Worm (Caenorhabditis elegans) whole organism, midembryonic: ENCODE measurements around the gene drr-2.

Experiments used
- T22C8.4 ChIP-seq: fragments of 200-800 bp; sonication (Bioruptor generic); IDR thresholded peaks from 2 replicates; pipeline ENCODE4 v1.3.6; 2022; ENCODE audit warnings: missing genetic modification characterization, missing compliant biosample characterization
- cog-1 ChIP-seq: sonication (generic microtip); optimal IDR thresholded peaks from 2 replicates; lab custom pipeline; 2016; ENCODE audit warnings: missing genetic modification characterization, missing compliant biosample characterization
- flt-1 ChIP-seq: fragments of 200-800 bp; sonication (Bioruptor generic); IDR thresholded peaks from 2 replicates; pipeline ENCODE4 v1.3.6; 2022; ENCODE audit warnings: missing genetic modification characterization, missing compliant biosample characterization
- klf-2 ChIP-seq: fragments of 200-800 bp; sonication (Bioruptor generic); conservative IDR thresholded peaks from 2 replicates; pipeline ENCODE4 v1.3.6; 2022; ENCODE audit warnings: missing genetic modification reagents, missing genetic modification characterization, missing compliant biosample characterization
- med-1 ChIP-seq: sonication (generic microtip); optimal IDR thresholded peaks from 2 replicates; lab custom pipeline; 2017; ENCODE audit warnings: missing genetic modification characterization, mild to moderate bottlenecking, missing compliant biosample characterization, antibody characterized with exemption, missing genetic modification reagents; ENCODE audit not compliant: insufficient read depth
- ref-1 ChIP-seq: fragments of 200-800 bp; sonication (Bioruptor generic); conservative IDR thresholded peaks from 2 replicates; pipeline ENCODE4 v1.3.6; 2022; ENCODE audit warnings: missing genetic modification reagents, missing genetic modification characterization, missing compliant biosample characterization
- tab-1 ChIP-seq: fragments of 200-800 bp; sonication (Bioruptor generic); IDR thresholded peaks from 2 replicates; pipeline ENCODE4 v1.3.6; 2022; ENCODE audit warnings: missing genetic modification characterization, missing compliant biosample characterization
- ztf-23 ChIP-seq: fragments of 200-800 bp; sonication (Bioruptor generic); IDR thresholded peaks from 2 replicates; pipeline ENCODE4 v1.3.6; 2022; ENCODE audit warnings: missing genetic modification reagents, missing genetic modification characterization, missing compliant biosample characterization

ce11 chrIII:13607833-13608232, 35.5 kb downstream of the drr-2 start, which contains the start of gene shpk-1:
- TF ChIP-seq med-1 (GFP tag; lab: Kevin White, UChicago), result no peak
- no peak for TF ChIP-seq klf-2 (GFP tag; lab: Robert Waterston, UW)
- TF ChIP-seq ref-1, result no peak
- no peak for TF ChIP-seq tab-1 (GFP tag; lab: Robert Waterston, UW)
- no peak for TF ChIP-seq flt-1 (GFP tag; lab: Robert Waterston, UW)
- TF ChIP-seq ztf-23 (GFP tag; lab: Robert Waterston, UW), result no peak
- no peak for TF ChIP-seq T22C8.4
- TF ChIP-seq cog-1 (tag; lab: Kevin White, UChicago), result no peak
